Worm (Caenorhabditis elegans) whole organism, midembryonic: ENCODE results near the gene srz-37.

Source experiments
- klf-2 ChIP-seq: fragments of 200-800 bp; sonication (Bioruptor generic); conservative IDR thresholded peaks from 2 replicates; pipeline ENCODE4 v1.3.6; 2022; ENCODE audit warnings: missing genetic modification reagents, missing genetic modification characterization, missing compliant biosample characterization
- med-1 ChIP-seq: sonication (generic microtip); optimal IDR thresholded peaks from 2 replicates; lab custom pipeline; 2017; ENCODE audit warnings: missing genetic modification characterization, mild to moderate bottlenecking, missing compliant biosample characterization, antibody characterized with exemption, missing genetic modification reagents; ENCODE audit not compliant: insufficient read depth
- ref-1 ChIP-seq: fragments of 200-800 bp; sonication (Bioruptor generic); conservative IDR thresholded peaks from 2 replicates; pipeline ENCODE4 v1.3.6; 2022; ENCODE audit warnings: missing genetic modification reagents, missing genetic modification characterization, missing compliant biosample characterization
- tab-1 ChIP-seq: fragments of 200-800 bp; sonication (Bioruptor generic); IDR thresholded peaks from 2 replicates; pipeline ENCODE4 v1.3.6; 2022; ENCODE audit warnings: missing genetic modification characterization, missing compliant biosample characterization
- ztf-23 ChIP-seq: fragments of 200-800 bp; sonication (Bioruptor generic); IDR thresholded peaks from 2 replicates; pipeline ENCODE4 v1.3.6; 2022; ENCODE audit warnings: missing genetic modification reagents, missing genetic modification characterization, missing compliant biosample characterization

ce11 chrIV:3524584-3525020, 42.9 kb upstream of the srz-37 start:
- TF ChIP-seq med-1 (GFP tag; lab: Kevin White, UChicago) (peak; percentile 47), tab-1 (peak; percentile 92), ref-1 (GFP tag; lab: Robert Waterston, UW) (peak; percentile 82), klf-2 (GFP tag; lab: Robert Waterston, UW) (peak; percentile 75), ztf-23 (GFP tag; lab: Robert Waterston, UW) (peak; percentile 90)
